Fruit fly (Drosophila melanogaster) whole organism, prepupa: ENCODE data around the gene Rtnl2.

Experiments
- CG3032 ChIP-seq: fragments of 200-800 bp; optimal IDR thresholded peaks from 2 replicates; lab custom pipeline; 2019; ENCODE audit warnings: missing biosample characterization, mild to moderate bottlenecking, missing genetic modification characterization, moderate library complexity
- CG32006 ChIP-seq: fragments of 200-800 bp; sonication (Bioruptor generic); optimal IDR thresholded peaks from 3 replicates; lab custom pipeline; 2017; ENCODE audit warnings: missing biosample characterization, mild to moderate bottlenecking, missing genetic modification characterization
- Eip78C ChIP-seq: fragments of 200-800 bp; sonication (Bioruptor generic); peaks from one replicate; lab custom pipeline; 2016; ENCODE audit warnings: missing biosample characterization, missing genetic modification characterization
- Gug ChIP-seq: fragments of 200-800 bp; sonication (Bioruptor generic); IDR thresholded peaks from 2 replicates; pipeline ENCODE4 v1.3.6; 2022; ENCODE audit warnings: missing biosample characterization, missing genetic modification characterization
- Hr38 ChIP-seq: sonication (Bioruptor generic); optimal IDR thresholded peaks from 2 replicates; lab custom pipeline; 2016; ENCODE audit warnings: missing biosample characterization, missing genetic modification characterization
- Lpt ChIP-seq: fragments of 200-800 bp; sonication (Bioruptor generic); optimal IDR thresholded peaks from 3 replicates; lab custom pipeline; 2016; ENCODE audit warnings: missing biosample characterization, missing genetic modification characterization
- Met ChIP-seq: fragments of 200-800 bp; sonication (Bioruptor generic); optimal IDR thresholded peaks from 3 replicates; lab custom pipeline; 2016; ENCODE audit warnings: missing biosample characterization, missing genetic modification characterization
- fd85E ChIP-seq: fragments of 200-800 bp; sonication (Bioruptor generic); optimal IDR thresholded peaks from 3 replicates; lab custom pipeline; 2016; ENCODE audit warnings: missing biosample characterization, missing genetic modification characterization
- net ChIP-seq: fragments of 200-800 bp; sonication (Bioruptor generic); optimal IDR thresholded peaks from 3 replicates; lab custom pipeline; 2016; ENCODE audit warnings: missing biosample characterization, missing genetic modification characterization
- pdm3 ChIP-seq: fragments of 200-800 bp; sonication (Bioruptor generic); optimal IDR thresholded peaks from 3 replicates; lab custom pipeline; 2016; ENCODE audit warnings: missing biosample characterization, missing genetic modification characterization
- spab ChIP-seq: fragments of 200-800 bp; sonication (Bioruptor generic); optimal IDR thresholded peaks from 2 replicates; lab custom pipeline; 2017; ENCODE audit warnings: missing biosample characterization, mild to moderate bottlenecking, missing genetic modification characterization, missing genetic modification reagents
- ss ChIP-seq, 2 experiments: fragments of 200-800 bp; sonication (Bioruptor generic); optimal IDR thresholded peaks; 2 replicates in 1 of 2; 3 replicates in 1 of 2; lab custom pipeline; 2017 to 2018; ENCODE audit warnings: mild to moderate bottlenecking in 2 of 2, missing biosample characterization in 2 of 2, missing genetic modification characterization in 2 of 2, moderate library complexity in 1 of 2
- vri ChIP-seq: fragments of 200-800 bp; sonication (Bioruptor generic); optimal IDR thresholded peaks from 3 replicates; lab custom pipeline; 2016; ENCODE audit warnings: missing biosample characterization, mild to moderate bottlenecking, missing genetic modification characterization

DNA sequence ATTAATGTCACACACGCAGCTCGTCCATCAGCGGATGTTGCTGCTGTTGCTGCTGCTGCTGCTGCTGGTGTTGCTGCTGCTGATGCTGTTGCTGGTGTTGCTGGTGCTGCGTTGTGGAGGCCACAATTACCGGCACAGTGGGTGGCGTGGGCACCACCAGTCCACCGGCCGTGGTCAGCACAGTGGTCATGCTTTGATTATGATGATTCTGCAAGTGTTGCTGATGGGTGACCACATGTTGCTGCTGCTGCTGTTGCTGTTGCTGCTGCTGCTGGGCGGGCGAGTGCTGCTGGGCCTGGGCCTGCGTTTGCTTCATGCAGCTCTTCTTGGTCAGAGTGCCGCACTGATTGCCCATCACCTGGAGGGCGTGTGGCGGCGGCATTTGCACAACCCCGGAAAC, 42.2 kb upstream of the Rtnl2 start:
- no peak for TF ChIP-seq Lpt
- no peak for TF ChIP-seq Hr38 (GFP tag; lab: Kevin White, UChicago)
- no peak for TF ChIP-seq vri
- TF ChIP-seq Eip78C (GFP tag; lab: Kevin White, UChicago): no peak
- TF ChIP-seq Met (GFP tag; lab: Kevin White, UChicago): no peak
- TF ChIP-seq ss (GFP tag; optimal IDR thresholded peaks at IDR 0.05; lab: Kevin White, UChicago): no peak
- TF ChIP-seq pdm3: no peak
- no peak for TF ChIP-seq spab (GFP tag; lab: Kevin White, UChicago)
- TF ChIP-seq fd85E (GFP tag; lab: Kevin White, UChicago): no peak
- TF ChIP-seq net (GFP tag; lab: Kevin White, UChicago): no peak
- no peak for TF ChIP-seq Gug
- TF ChIP-seq CG32006 (GFP tag; lab: Kevin White, UChicago): no peak
- TF ChIP-seq CG3032 (tag; lab: Kevin White, UChicago): no peak
